Fruit fly (Drosophila melanogaster) whole organism, prepupa: ENCODE measurements around the gene puc.

Source experiments
- CG3032 ChIP-seq: fragments of 200-800 bp; optimal IDR thresholded peaks from 2 replicates; lab custom pipeline; 2019; ENCODE audit warnings: missing biosample characterization, mild to moderate bottlenecking, missing genetic modification characterization, moderate library complexity
- CG6276 ChIP-seq: fragments of 200-800 bp; sonication (Bioruptor generic); optimal IDR thresholded peaks from 2 replicates; lab custom pipeline; 2017; ENCODE audit warnings: missing biosample characterization, mild to moderate bottlenecking, missing genetic modification characterization
- Eip78C ChIP-seq: fragments of 200-800 bp; sonication (Bioruptor generic); peaks from one replicate; lab custom pipeline; 2016; ENCODE audit warnings: missing biosample characterization, missing genetic modification characterization
- Ets21C ChIP-seq: fragments of 200-800 bp; sonication (Bioruptor generic); optimal IDR thresholded peaks from 3 replicates; lab custom pipeline; 2016; ENCODE audit warnings: missing biosample characterization, missing genetic modification characterization
- Hr39 ChIP-seq: fragments of 200-800 bp; sonication (Bioruptor generic); optimal IDR thresholded peaks from 2 replicates; lab custom pipeline; 2016; ENCODE audit warnings: missing biosample characterization, missing genetic modification characterization
- fkh ChIP-seq: fragments of 200-800 bp; sonication (Bioruptor generic); optimal IDR thresholded peaks from 3 replicates; lab custom pipeline; 2017; ENCODE audit warnings: missing biosample characterization, mild to moderate bottlenecking, missing genetic modification characterization, moderate library complexity
- net ChIP-seq: fragments of 200-800 bp; sonication (Bioruptor generic); optimal IDR thresholded peaks from 3 replicates; lab custom pipeline; 2016; ENCODE audit warnings: missing biosample characterization, missing genetic modification characterization

DNA sequence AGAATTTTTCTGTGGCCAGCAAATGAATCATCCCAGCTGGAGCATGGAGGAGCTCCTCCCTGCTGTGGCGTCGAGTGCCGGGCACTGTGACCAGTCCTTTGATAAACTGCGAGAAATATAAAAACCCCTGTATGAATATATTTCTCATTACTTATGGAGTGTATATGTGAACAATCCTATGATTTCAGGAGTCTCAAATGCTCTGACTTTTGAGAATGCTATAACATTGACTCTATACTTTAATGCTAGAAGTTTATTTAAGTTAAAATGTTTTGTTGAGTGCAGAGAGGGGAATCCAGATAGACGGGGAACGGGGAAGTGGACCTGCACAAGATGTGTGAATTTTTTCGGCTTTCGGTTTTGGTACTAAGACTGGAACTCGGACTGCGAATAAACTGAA, 37.0 kb downstream of the puc start:
- peak; percentile 54 for TF ChIP-seq Ets21C (GFP tag; lab: Kevin White, UChicago)
- no peak for TF ChIP-seq net (GFP tag; lab: Kevin White, UChicago)
- TF ChIP-seq fkh (GFP tag; lab: Kevin White, UChicago): no peak
- no peak for TF ChIP-seq CG6276 (GFP tag; lab: Kevin White, UChicago)
- TF ChIP-seq Hr39: peak; percentile 78
- peak; percentile 80 for TF ChIP-seq Eip78C
- TF ChIP-seq CG3032 (tag; lab: Kevin White, UChicago): peak; percentile 31
